Fruit fly (Drosophila melanogaster) whole organism, pupa: Measurements from ENCODE around the gene usp.

Experiments
- CG10348 ChIP-seq: fragments of 200-800 bp; sonication (Bioruptor generic); IDR thresholded peaks from 2 replicates; pipeline ENCODE4 v1.3.6; 2022; ENCODE audit warnings: missing biosample characterization, missing genetic modification characterization
- CG12605 ChIP-seq: fragments of 200-800 bp; sonication (Bioruptor generic); IDR thresholded peaks from 2 replicates; pipeline ENCODE4 v1.3.6; 2022; ENCODE audit warnings: missing biosample characterization, missing genetic modification characterization
- CG13204 ChIP-seq: fragments of 200-800 bp; sonication (Bioruptor generic); optimal IDR thresholded peaks from 2 replicates; lab custom pipeline; 2018; ENCODE audit warnings: missing biosample characterization, mild to moderate bottlenecking, missing genetic modification characterization, moderate library complexity
- CG14655 ChIP-seq: fragments of 200-800 bp; sonication (Bioruptor generic); optimal IDR thresholded peaks from 3 replicates; lab custom pipeline; 2017; ENCODE audit warnings: mild to moderate bottlenecking, missing biosample characterization, missing genetic modification reagents, missing genetic modification characterization
- CG15710 ChIP-seq: fragments of 200-800 bp; sonication (Bioruptor generic); optimal IDR thresholded peaks from 2 replicates; lab custom pipeline; 2018; ENCODE audit warnings: missing biosample characterization, mild to moderate bottlenecking, missing genetic modification characterization, moderate library complexity
- CG17806 ChIP-seq: fragments of 200-800 bp; sonication (Bioruptor generic); optimal IDR thresholded peaks from 2 replicates; lab custom pipeline; 2018; ENCODE audit warnings: missing biosample characterization, mild to moderate bottlenecking, missing genetic modification characterization, moderate library complexity
- CG32121 ChIP-seq: fragments of 200-800 bp; sonication (Bioruptor generic); IDR thresholded peaks from 2 replicates; pipeline ENCODE4 v1.3.6; 2022; ENCODE audit warnings: missing biosample characterization, missing genetic modification characterization
- CG34367 ChIP-seq: fragments of 200-800 bp; sonication (Bioruptor generic); optimal IDR thresholded peaks from 2 replicates; lab custom pipeline; 2018; ENCODE audit warnings: missing biosample characterization, mild to moderate bottlenecking, missing genetic modification characterization
- CG4496 ChIP-seq: fragments of 200-800 bp; sonication (Bioruptor generic); IDR thresholded peaks from 3 replicates; pipeline ENCODE4 v1.3.6; 2022; ENCODE audit warnings: missing biosample characterization, missing genetic modification characterization
- CG8159 ChIP-seq: fragments of 200-800 bp; sonication (Bioruptor generic); optimal IDR thresholded peaks from 3 replicates; lab custom pipeline; 2018; ENCODE audit warnings: missing biosample characterization, mild to moderate bottlenecking, missing genetic modification characterization, moderate library complexity
- CG8301 ChIP-seq: fragments of 200-800 bp; sonication (Bioruptor generic); optimal IDR thresholded peaks from 2 replicates; lab custom pipeline; 2018; ENCODE audit warnings: missing biosample characterization, mild to moderate bottlenecking, missing genetic modification characterization
- CG9948 ChIP-seq: fragments of 200-800 bp; sonication (Bioruptor generic); optimal IDR thresholded peaks from 2 replicates; lab custom pipeline; 2018; ENCODE audit warnings: missing biosample characterization, mild to moderate bottlenecking, missing genetic modification characterization, moderate library complexity
- D1 ChIP-seq: fragments of 200-800 bp; sonication (Bioruptor generic); optimal IDR thresholded peaks from 2 replicates; lab custom pipeline; 2018; ENCODE audit warnings: missing biosample characterization, mild to moderate bottlenecking, missing genetic modification characterization, moderate library complexity
- EcR ChIP-seq: fragments of 200-800 bp; sonication (Bioruptor generic); optimal IDR thresholded peaks from 3 replicates; lab custom pipeline; 2019; ENCODE audit warnings: missing biosample characterization, missing genetic modification characterization, mild to moderate bottlenecking, moderate library complexity, missing genetic modification reagents
- Ets98B ChIP-seq: fragments of 200-800 bp; sonication (Bioruptor generic); IDR thresholded peaks from 2 replicates; pipeline ENCODE4 v1.3.6; 2022; ENCODE audit warnings: missing biosample characterization, missing genetic modification characterization
- Pif1A ChIP-seq: fragments of 200-800 bp; sonication (Bioruptor generic); optimal IDR thresholded peaks from 3 replicates; lab custom pipeline; 2016; ENCODE audit warnings: missing biosample characterization, missing genetic modification characterization
- Pif1B ChIP-seq: fragments of 200-800 bp; sonication (Bioruptor generic); optimal IDR thresholded peaks from 3 replicates; lab custom pipeline; 2016; ENCODE audit warnings: missing biosample characterization, missing genetic modification characterization
- Snoo ChIP-seq: fragments of 200-800 bp; sonication (Bioruptor generic); optimal IDR thresholded peaks from 3 replicates; lab custom pipeline; 2017; ENCODE audit warnings: missing biosample characterization, mild to moderate bottlenecking, missing genetic modification characterization, inconsistent platforms
- fd96Ca ChIP-seq: fragments of 200-800 bp; sonication (Bioruptor generic); IDR thresholded peaks from 3 replicates; pipeline ENCODE4 v1.3.6; 2022; ENCODE audit warnings: missing biosample characterization, missing genetic modification characterization
- gl ChIP-seq: fragments of 200-800 bp; sonication (Bioruptor generic); optimal IDR thresholded peaks from 2 replicates; lab custom pipeline; 2018; ENCODE audit warnings: missing biosample characterization, mild to moderate bottlenecking, missing genetic modification characterization
- rn ChIP-seq: fragments of 200-800 bp; sonication (Bioruptor generic); IDR thresholded peaks from 2 replicates; pipeline ENCODE4 v1.3.6; 2022; ENCODE audit warnings: missing biosample characterization, missing genetic modification characterization

usp gene

DNA sequence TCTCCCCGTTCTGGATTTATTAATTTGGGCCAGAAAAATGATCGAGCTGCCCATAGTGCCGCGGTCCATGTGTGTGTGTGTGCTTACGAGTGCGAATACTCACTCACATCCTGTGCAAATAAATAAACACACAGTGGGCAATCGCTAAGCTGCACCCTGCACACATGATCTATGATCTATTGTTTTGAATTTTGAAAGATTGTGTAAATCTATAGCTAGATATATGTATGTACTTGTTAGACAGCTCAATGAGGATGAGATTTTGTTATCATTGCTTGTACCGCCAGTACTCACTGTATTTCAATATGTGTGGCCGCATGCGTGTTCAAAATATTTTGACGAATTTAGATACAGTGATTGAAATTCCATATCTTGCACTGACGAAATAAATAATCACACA lies 41.0 kb upstream of the usp start:
- TF ChIP-seq CG8159 (tag; lab: Kevin White, UChicago) = peak; percentile 89
- peak; percentile 82 for TF ChIP-seq rn
- TF ChIP-seq CG17806 = peak; percentile 89
- peak; percentile 95 for TF ChIP-seq CG4496 (GFP tag; lab: Robert Waterston, UW)
- peak; percentile 92 for TF ChIP-seq CG32121 (GFP tag; lab: Robert Waterston, UW)
- peak; percentile 82 for TF ChIP-seq Pif1B
- TF ChIP-seq Ets98B (GFP tag; lab: Robert Waterston, UW) = peak; percentile 93
- peak; percentile 91 for TF ChIP-seq CG34367 (tag; lab: Kevin White, UChicago)
- peak; percentile 85 for TF ChIP-seq Pif1A
- peak; percentile 95 for TF ChIP-seq fd96Ca (GFP tag; lab: Robert Waterston, UW)
- peak; percentile 86 for TF ChIP-seq CG10348 (GFP tag; lab: Robert Waterston, UW)
- TF ChIP-seq CG13204 (GFP tag; lab: Kevin White, UChicago) = peak; percentile 7
- peak; percentile 76 for TF ChIP-seq gl
- peak; percentile 87 for TF ChIP-seq CG8301
- no peak for TF ChIP-seq D1
- peak; percentile 86 for TF ChIP-seq CG9948 (tag; lab: Kevin White, UChicago)
- no peak for TF ChIP-seq CG14655
- peak; percentile 88 for TF ChIP-seq CG15710 (tag; lab: Kevin White, UChicago)
- TF ChIP-seq EcR (GFP tag; lab: Kevin White, UChicago) = no peak
- peak; percentile 78 for TF ChIP-seq Snoo (tag; lab: Kevin White, UChicago)
- TF ChIP-seq CG12605 = peak; percentile 84

DNA sequence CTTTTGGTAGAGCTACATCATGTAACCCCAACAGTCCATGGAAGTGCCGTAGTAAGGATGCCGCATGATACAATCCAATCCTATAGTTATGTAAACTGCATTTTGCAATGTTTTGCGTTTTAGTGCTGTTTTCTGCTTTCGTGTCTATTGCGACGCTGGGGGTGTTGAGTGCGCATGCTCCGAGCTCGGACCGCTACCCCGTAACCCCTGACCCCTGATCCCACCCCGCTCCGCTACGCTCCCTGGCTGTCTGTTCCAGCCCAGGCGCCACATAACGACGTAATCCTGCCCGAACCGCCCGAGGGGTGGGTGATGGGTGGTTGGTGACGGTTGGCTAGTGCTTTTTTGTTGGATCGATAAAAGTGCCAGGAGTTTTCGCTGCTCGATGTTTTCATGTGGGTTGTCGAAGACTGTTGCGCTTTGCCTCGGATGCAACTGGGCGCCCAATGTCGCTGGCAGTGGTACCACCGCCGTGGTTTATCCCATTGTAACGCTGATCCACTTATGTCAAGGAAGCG lies 39.8 kb upstream of the usp start:
- TF ChIP-seq EcR (GFP tag; lab: Kevin White, UChicago) (no peak), D1 (no peak), fd96Ca (GFP tag; lab: Robert Waterston, UW) (no peak), gl (no peak), CG14655 (no peak), CG8159 (tag; lab: Kevin White, UChicago) (no peak), CG13204 (GFP tag; lab: Kevin White, UChicago) (no peak), CG4496 (GFP tag; lab: Robert Waterston, UW) (no peak), CG12605 (no peak), CG32121 (GFP tag; lab: Robert Waterston, UW) (no peak), Snoo (tag; lab: Kevin White, UChicago) (no peak), CG9948 (tag; lab: Kevin White, UChicago) (no peak), CG8301 (no peak), CG10348 (GFP tag; lab: Robert Waterston, UW) (no peak)

DNA sequence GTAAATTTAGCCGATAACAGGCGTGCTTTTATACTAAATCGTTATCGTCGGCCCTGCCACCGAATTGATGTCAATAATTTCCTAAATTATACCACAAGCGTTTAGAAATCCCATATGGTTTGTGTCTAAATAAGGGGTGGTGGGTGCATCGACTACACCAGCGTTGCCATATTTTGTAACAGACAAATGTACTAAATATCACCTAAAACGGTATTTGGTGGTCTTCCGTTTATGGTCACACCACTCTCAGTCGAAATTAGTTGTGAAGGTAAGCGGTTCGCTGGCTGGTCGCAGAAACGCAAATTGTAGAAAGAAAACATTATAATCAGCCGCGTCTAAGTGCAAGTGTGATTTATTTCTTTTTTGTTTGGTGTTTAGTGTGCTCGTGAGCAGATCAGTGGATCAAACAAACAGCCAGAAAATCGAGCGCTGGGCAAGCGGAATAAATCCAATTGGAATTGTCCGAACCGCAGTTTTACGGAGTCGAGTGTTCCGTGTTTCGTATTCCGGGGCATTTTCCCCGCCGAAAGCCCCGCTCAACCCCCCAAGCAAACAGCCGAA lies 38.3 kb upstream of the usp start, which contains the start of the genes CG16903 and Unc-76:
CG16903 (minus strand) TSS at position 39 of the 561 bp plus-strand sequence.
Unc-76 (plus strand) TSS at position 244 of the 561 bp plus-strand sequence.
- TF ChIP-seq CG8159 (tag; lab: Kevin White, UChicago) (no peak), EcR (GFP tag; lab: Kevin White, UChicago) (peak; percentile 31), CG32121 (GFP tag; lab: Robert Waterston, UW) (no peak), fd96Ca (GFP tag; lab: Robert Waterston, UW) (no peak), Pif1A (no peak), CG34367 (tag; lab: Kevin White, UChicago) (no peak), rn (no peak), Snoo (tag; lab: Kevin White, UChicago) (peak; percentile 41), CG13204 (GFP tag; lab: Kevin White, UChicago) (peak; percentile 21), CG15710 (tag; lab: Kevin White, UChicago) (peak; percentile 9)

DNA sequence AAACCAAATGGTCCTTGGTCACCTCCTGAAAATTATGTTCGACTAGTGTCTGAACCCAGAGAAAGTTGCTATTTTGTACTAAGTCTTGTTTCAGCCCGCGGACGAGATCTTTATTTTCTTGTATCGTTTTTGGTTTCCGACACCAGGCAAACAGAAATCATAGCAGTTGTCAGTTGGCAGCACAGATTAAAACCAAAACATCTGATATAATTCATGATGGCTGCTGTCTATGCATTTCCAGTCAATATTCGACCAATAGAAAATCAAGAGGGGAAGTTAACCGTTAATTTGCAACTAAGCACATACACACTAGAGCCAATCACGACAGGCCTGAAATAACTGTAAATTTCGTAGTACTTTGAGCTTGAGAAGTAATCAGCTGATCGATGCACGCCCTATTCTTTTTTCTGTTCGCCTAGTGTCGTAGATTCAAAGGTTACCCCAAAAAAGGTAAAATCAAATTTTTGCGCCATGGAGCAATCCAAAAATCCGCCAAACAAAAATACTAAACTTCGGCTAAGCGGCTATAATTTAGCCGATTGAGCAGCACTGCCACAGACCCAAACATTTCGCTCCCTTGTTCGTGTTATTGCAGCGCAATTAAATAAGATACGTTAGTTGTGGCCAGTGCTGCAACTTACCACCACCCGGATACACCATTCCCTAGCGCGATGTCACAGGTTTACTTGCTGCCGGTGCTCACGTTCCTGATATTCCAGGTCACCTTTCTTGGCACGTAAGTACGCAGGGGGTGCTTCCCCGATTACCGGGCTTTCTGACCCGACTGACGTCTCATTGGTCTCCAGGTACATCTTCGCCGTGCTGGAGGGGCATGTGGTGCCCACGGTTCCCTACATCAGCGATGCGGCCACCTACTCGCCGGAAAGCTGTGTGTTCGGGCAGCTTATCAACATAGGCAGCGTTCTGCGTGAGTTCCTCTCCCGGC lies 34.6 kb upstream of the usp start, which contains the start of gene CG4025:
CG4025 (plus strand) TSS at position 555 of the 946 bp plus-strand sequence.
- TF ChIP-seq gl (no peak), CG32121 (GFP tag; lab: Robert Waterston, UW) (no peak), CG15710 (tag; lab: Kevin White, UChicago) (no peak), CG10348 (GFP tag; lab: Robert Waterston, UW) (no peak), CG8159 (tag; lab: Kevin White, UChicago) (no peak), EcR (GFP tag; lab: Kevin White, UChicago) (no peak), CG14655 (no peak), CG12605 (no peak), CG13204 (GFP tag; lab: Kevin White, UChicago) (no peak), CG4496 (GFP tag; lab: Robert Waterston, UW) (no peak), CG8301 (no peak), Ets98B (GFP tag; lab: Robert Waterston, UW) (no peak), rn (no peak)

DNA sequence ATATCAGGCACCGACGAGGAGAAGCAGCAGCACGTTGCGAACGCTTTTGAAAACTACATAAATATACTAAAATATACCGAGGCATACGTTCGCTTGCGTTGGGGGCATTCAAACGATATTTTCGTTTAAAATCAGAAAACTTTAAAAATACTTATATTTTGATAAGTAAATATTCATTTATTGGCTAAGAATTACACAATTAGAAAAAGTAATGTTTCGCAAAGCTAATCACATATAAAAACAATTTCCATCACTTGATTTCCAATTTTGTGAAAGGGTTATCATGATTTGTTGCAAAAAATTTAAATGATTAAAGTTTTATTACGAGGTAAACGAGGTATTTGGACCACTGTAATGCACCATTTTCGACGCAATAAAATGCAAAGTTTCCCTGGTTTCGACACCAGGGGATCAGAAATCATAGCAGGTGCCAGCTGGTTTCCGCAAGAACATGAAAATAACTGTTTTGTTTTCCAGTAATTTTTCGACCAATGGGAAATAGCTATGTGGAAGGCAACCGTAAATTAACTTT lies 33.8 kb upstream of the usp start, which contains the start of gene CG4045:
CG4045 (minus strand) TSS at position 55 of the 532 bp plus-strand sequence.
- TF ChIP-seq CG17806 (no peak), CG8159 (tag; lab: Kevin White, UChicago) (peak; percentile 4), CG14655 (no peak), Ets98B (GFP tag; lab: Robert Waterston, UW) (no peak), gl (no peak), CG15710 (tag; lab: Kevin White, UChicago) (peak; percentile 0), CG32121 (GFP tag; lab: Robert Waterston, UW) (no peak), EcR (GFP tag; lab: Kevin White, UChicago) (no peak)
